Worm (Caenorhabditis elegans) whole organism, L2 larva: ENCODE results near the gene nhr-156.

Experiments
- blmp-1 ChIP-seq: sonication (generic microtip); optimal IDR thresholded peaks from 2 replicates; lab custom pipeline; 2017; ENCODE audit warnings: missing genetic modification characterization, mild to moderate bottlenecking, missing compliant biosample characterization, antibody characterized with exemption, moderate library complexity; ENCODE audit not compliant: insufficient read depth
- gmeb-1 ChIP-seq: fragments of 150-350 bp; optimal IDR thresholded peaks from 2 replicates; lab custom pipeline; 2014; ENCODE audit warnings: missing biosample characterization, missing genetic modification characterization
- lin-13 ChIP-seq: fragments of 150-350 bp; optimal IDR thresholded peaks from 2 replicates; lab custom pipeline; 2014; ENCODE audit warnings: missing biosample characterization, missing genetic modification reagents, missing genetic modification characterization
- nhr-10 ChIP-seq: sonication (generic microtip); optimal IDR thresholded peaks from 2 replicates; lab custom pipeline; 2017; ENCODE audit warnings: missing biosample characterization, missing genetic modification characterization
- nhr-6 ChIP-seq: fragments of 150-350 bp; optimal IDR thresholded peaks from 2 replicates; lab custom pipeline; 2014; ENCODE audit warnings: missing biosample characterization, missing genetic modification characterization
- ztf-11 ChIP-seq: sonication (generic microtip); optimal IDR thresholded peaks from 2 replicates; lab custom pipeline; 2017; ENCODE audit warnings: missing biosample characterization, missing genetic modification characterization

DNA sequence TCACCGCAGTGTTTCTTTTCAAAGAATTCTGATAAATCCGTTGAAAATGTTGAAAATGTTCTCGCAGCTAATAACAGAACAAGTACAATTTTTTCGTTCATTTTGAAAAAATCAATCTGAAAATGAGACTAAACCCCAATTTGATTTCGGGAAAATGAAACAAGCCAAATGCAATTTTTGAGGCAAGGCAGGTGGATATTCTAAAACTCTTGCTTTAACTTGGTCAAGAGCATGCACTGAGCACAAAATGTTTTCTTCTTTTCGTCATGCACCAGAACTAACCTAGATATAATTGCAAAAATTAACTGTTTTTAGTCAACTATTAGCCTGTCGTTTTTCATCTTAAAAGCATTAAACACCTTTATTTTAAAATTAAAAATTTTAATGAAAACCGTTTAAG, 5.8 kb upstream of the nhr-156 start, which contains the start of gene irld-22:
- TF ChIP-seq gmeb-1 (tag; lab: Kevin White, UChicago) (no peak), nhr-6 (tag; lab: Kevin White, UChicago) (no peak), ztf-11 (tag; lab: Kevin White, UChicago) (no peak), blmp-1 (tag; lab: Kevin White, UChicago) (no peak), nhr-10 (tag; lab: Kevin White, UChicago) (no peak), lin-13 (GFP tag; lab: Kevin White, UChicago) (no peak)
